Worm (Caenorhabditis elegans): ENCODE measurements around the gene ZK632.9.

ce11 chrIII:9871032-9871431, 45.8 kb upstream of the ZK632.9 start, which contains the start of gene ZK757.1:
- TF ChIP-seq nhr-11 (tag; optimal IDR thresholded peaks at IDR 0.05) (no peak), ceh-82 (tag; optimal IDR thresholded peaks at IDR 0.05) (no peak), lin-11 (tag; optimal IDR thresholded peaks at IDR 0.05) (no peak), unc-55 (GFP tag; optimal IDR thresholded peaks at IDR 0.05) (no peak), elt-3 (tag; optimal IDR thresholded peaks at IDR 0.05) (no peak), zag-1 (tag; optimal IDR thresholded peaks at IDR 0.05) (no peak), lin-39 (tag; optimal IDR thresholded peaks at IDR 0.05) (no peak), snpc-4 (tag; optimal IDR thresholded peaks at IDR 0.05) (no peak), nhr-77 (tag; optimal IDR thresholded peaks at IDR 0.05) (no peak)

Measured in whole organism, L2 larva.